Fruit fly (Drosophila melanogaster): ENCODE data around the gene Arp5.

Gene Arp5

DNA sequence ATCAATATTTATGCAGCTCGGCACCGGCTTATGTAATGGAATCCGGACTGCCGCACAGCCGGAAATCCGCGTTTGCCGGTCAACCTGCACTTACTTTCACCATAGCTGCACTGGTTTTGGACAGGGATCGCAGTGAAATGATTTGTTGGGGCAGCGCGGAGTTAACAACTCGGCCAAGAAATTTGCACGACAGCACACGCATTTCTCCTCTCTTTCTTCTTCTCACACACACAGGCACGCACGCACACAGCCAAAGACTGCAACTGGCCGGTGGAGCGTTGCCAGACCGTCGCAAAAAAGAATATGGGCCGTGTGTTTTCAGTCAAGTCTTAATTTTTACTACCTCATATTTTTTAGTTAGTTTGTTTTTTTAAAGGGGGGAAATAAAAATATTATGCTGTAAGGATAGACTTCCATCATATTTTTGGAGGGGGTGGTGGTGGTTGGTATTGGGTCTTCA is 19.0 kb upstream of the Arp5 start (continued):
- TF ChIP-seq corto (GFP tag; optimal IDR thresholded peaks at IDR 0.05) (no peak), abd-A (tag; optimal IDR thresholded peaks at IDR 0.05) (no peak), tx (GFP tag; optimal IDR thresholded peaks at IDR 0.05) (no peak), CG8478 (optimal IDR thresholded peaks at IDR 0.05) (no peak), ERR (GFP tag; optimal IDR thresholded peaks at IDR 0.05) (no peak), phol (tag; optimal IDR thresholded peaks at IDR 0.05) (peak; percentile 20), hbn (GFP tag; IDR thresholded peaks at IDR 0.05; ENCODE audit: partially characterized antibody) (peak; percentile 27; the same call in 1 of the 2 replicates), dm (GFP tag; optimal IDR thresholded peaks at IDR 0.05) (peak; percentile 33), CG17568 (GFP tag; optimal IDR thresholded peaks at IDR 0.05) (no peak), lilli (GFP tag; optimal IDR thresholded peaks at IDR 0.05) (no peak), B-H1 (GFP tag; IDR thresholded peaks at IDR 0.05) (no peak), Hr78 (GFP tag; optimal IDR thresholded peaks at IDR 0.05) (no peak), CG2199 (GFP tag; IDR thresholded peaks at IDR 0.05) (no peak), Fer1 (GFP tag; optimal IDR thresholded peaks at IDR 0.05) (peak; percentile 10), ci (GFP tag; IDR thresholded peaks at IDR 0.05) (peak; percentile 29; the same call in 1 of the 3 replicates), h (optimal IDR thresholded peaks at IDR 0.05) (no peak), CG4424 (GFP tag; optimal IDR thresholded peaks at IDR 0.05) (no peak), Dp (GFP tag; optimal IDR thresholded peaks at IDR 0.05) (no peak), CG12104 (GFP tag; optimal IDR thresholded peaks at IDR 0.05) (no peak), sisA (GFP tag; IDR thresholded peaks at IDR 0.05) (no peak), az2 (GFP tag; optimal IDR thresholded peaks at IDR 0.05) (no peak), vfl (GFP tag; optimal IDR thresholded peaks at IDR 0.05) (no peak), Mad (GFP tag; optimal IDR thresholded peaks at IDR 0.05) (no peak), ind (GFP tag; optimal IDR thresholded peaks at IDR 0.05) (no peak), Dfd (GFP tag; optimal IDR thresholded peaks at IDR 0.05) (no peak), CG1602 (GFP tag; optimal IDR thresholded peaks at IDR 0.05) (no peak), CG14014 (GFP tag; IDR thresholded peaks at IDR 0.05) (no peak), Side (GFP tag; optimal IDR thresholded peaks at IDR 0.05) (no peak), Lpt (GFP tag; optimal IDR thresholded peaks at IDR 0.05) (no peak), Sry-δ (GFP tag; optimal IDR thresholded peaks at IDR 0.05) (peak; percentile 31), br (optimal IDR thresholded peaks at IDR 0.05) (no peak), CG13424 (tag; optimal IDR thresholded peaks at IDR 0.05) (no peak), btn (GFP tag; optimal IDR thresholded peaks at IDR 0.05) (no peak), shn (GFP tag; optimal IDR thresholded peaks at IDR 0.05) (no peak), Ssrp (tag; optimal IDR thresholded peaks at IDR 0.05) (no peak), wdn (GFP tag; IDR thresholded peaks at IDR 0.05) (no peak), Hey (tag; optimal IDR thresholded peaks at IDR 0.05) (no peak), CG9876 (GFP tag; optimal IDR thresholded peaks at IDR 0.05) (no peak), dysf (GFP tag; IDR thresholded peaks at IDR 0.05) (no peak), prd (optimal IDR thresholded peaks at IDR 0.05) (no peak), prd (GFP tag; IDR thresholded peaks at IDR 0.05) (peak; percentile 10; the same call in 1 of the 3 replicates), CG7963 (GFP tag; IDR thresholded peaks at IDR 0.05; ENCODE audit: partially characterized antibody) (no peak), CG2120 (GFP tag; optimal IDR thresholded peaks at IDR 0.05) (peak; percentile 6), sd (tag; optimal IDR thresholded peaks at IDR 0.05) (no peak), fd96Cb (tag; optimal IDR thresholded peaks at IDR 0.05) (no peak), CG11504 (tag; optimal IDR thresholded peaks at IDR 0.05) (peak; percentile 25), TFAM (GFP tag; optimal IDR thresholded peaks at IDR 0.05) (no peak), sqz (GFP tag; optimal IDR thresholded peaks at IDR 0.05) (no peak), sim (GFP tag; IDR thresholded peaks at IDR 0.05) (no peak), fd64A (GFP tag; optimal IDR thresholded peaks at IDR 0.05) (no peak), gcm (GFP tag; optimal IDR thresholded peaks at IDR 0.05) (no peak), Sox102F (GFP tag; optimal IDR thresholded peaks at IDR 0.05) (no peak), CG9609 (GFP tag; optimal IDR thresholded peaks at IDR 0.05) (no peak)
